Worm (Caenorhabditis elegans) whole organism, L2 larva: Measurements from ENCODE around the gene gst-2.

Experiments used
- C34F6.9 ChIP-seq: fragments of 150-350 bp; optimal IDR thresholded peaks from 2 replicates; lab custom pipeline; 2014; ENCODE audit warnings: missing biosample characterization, missing genetic modification characterization
- F13H6.1 ChIP-seq: sonication (generic microtip); optimal IDR thresholded peaks from 2 replicates; lab custom pipeline; 2016; ENCODE audit warnings: missing genetic modification characterization, missing compliant biosample characterization
- R02D3.7 ChIP-seq: fragments of 150-350 bp; optimal IDR thresholded peaks from 2 replicates; lab custom pipeline; 2014; ENCODE audit warnings: missing biosample characterization, missing genetic modification characterization
- Y55F3AM.14 ChIP-seq: fragments of 200-800 bp; sonication (Bioruptor generic); optimal IDR thresholded peaks from 2 replicates; lab custom pipeline; 2018; ENCODE audit warnings: mild to moderate bottlenecking, missing genetic modification characterization, missing compliant biosample characterization
- ZK546.5 ChIP-seq: sonication (generic microtip); optimal IDR thresholded peaks from 2 replicates; lab custom pipeline; 2017; ENCODE audit warnings: missing biosample characterization, missing genetic modification characterization
- aly-2 ChIP-seq: fragments of 150-350 bp; optimal IDR thresholded peaks from 2 replicates; lab custom pipeline; 2014; ENCODE audit warnings: missing biosample characterization, missing genetic modification characterization
- ama-1 ChIP-seq: fragments of 150-350 bp; optimal IDR thresholded peaks from 2 replicates; lab custom pipeline; 2018; ENCODE audit warnings: inconsistent platforms
- ceh-82 ChIP-seq: fragments of 150-350 bp; optimal IDR thresholded peaks from 2 replicates; lab custom pipeline; 2014; ENCODE audit warnings: missing biosample characterization, missing genetic modification characterization
- dmd-4 ChIP-seq: sonication (generic microtip); optimal IDR thresholded peaks from 2 replicates; lab custom pipeline; 2017; ENCODE audit warnings: missing biosample characterization, missing genetic modification characterization
- elt-3 ChIP-seq: sonication (generic microtip); optimal IDR thresholded peaks from 2 replicates; lab custom pipeline; 2017; ENCODE audit warnings: missing biosample characterization, missing genetic modification characterization
- fos-1 ChIP-seq: fragments of 150-350 bp; optimal IDR thresholded peaks from 2 replicates; lab custom pipeline; 2014; ENCODE audit warnings: missing biosample characterization, missing genetic modification characterization
- gmeb-1 ChIP-seq: fragments of 150-350 bp; optimal IDR thresholded peaks from 2 replicates; lab custom pipeline; 2014; ENCODE audit warnings: missing biosample characterization, missing genetic modification characterization
- lin-11 ChIP-seq: fragments of 150-350 bp; sonication (generic microtip); optimal IDR thresholded peaks from 2 replicates; lab custom pipeline; 2014; ENCODE audit warnings: missing biosample characterization, missing genetic modification characterization, inconsistent platforms, mixed read lengths
- lin-13 ChIP-seq: fragments of 150-350 bp; optimal IDR thresholded peaks from 2 replicates; lab custom pipeline; 2014; ENCODE audit warnings: missing biosample characterization, missing genetic modification reagents, missing genetic modification characterization
- lin-39 ChIP-seq: fragments of 150-350 bp; optimal IDR thresholded peaks from 2 replicates; lab custom pipeline; 2014; ENCODE audit warnings: missing biosample characterization, missing genetic modification reagents, missing genetic modification characterization
- lsy-2 ChIP-seq, 2 experiments: fragments of 150-350 bp in 1 of 2; sonication (generic microtip) in 1 of 2; optimal IDR thresholded peaks; 2 replicates each; lab custom pipeline; 2014 to 2017; ENCODE audit warnings: missing biosample characterization in 2 of 2, missing genetic modification characterization in 2 of 2
- mab-5 ChIP-seq: fragments of 150-350 bp; optimal IDR thresholded peaks from 2 replicates; lab custom pipeline; 2014; ENCODE audit warnings: missing biosample characterization, missing genetic modification characterization
- mdl-1 ChIP-seq, 2 experiments: fragments of 150-350 bp in 1 of 2; sonication (generic microtip) in 1 of 2; optimal IDR thresholded peaks; 2 replicates each; lab custom pipeline; 2017; ENCODE audit warnings: missing biosample characterization in 2 of 2, missing genetic modification characterization in 2 of 2
- nhr-10 ChIP-seq: sonication (generic microtip); optimal IDR thresholded peaks from 2 replicates; lab custom pipeline; 2017; ENCODE audit warnings: missing biosample characterization, missing genetic modification characterization
- nhr-11 ChIP-seq: fragments of 150-350 bp; optimal IDR thresholded peaks from 2 replicates; lab custom pipeline; 2014; ENCODE audit warnings: missing biosample characterization, missing genetic modification characterization
- nhr-12 ChIP-seq: fragments of 150-350 bp; optimal IDR thresholded peaks from 2 replicates; lab custom pipeline; 2014; ENCODE audit warnings: missing biosample characterization, missing genetic modification characterization
- nhr-129 ChIP-seq: fragments of 150-350 bp; optimal IDR thresholded peaks from 2 replicates; lab custom pipeline; 2014; ENCODE audit warnings: missing biosample characterization, missing genetic modification characterization
- nhr-21 ChIP-seq: fragments of 150-350 bp; optimal IDR thresholded peaks from 2 replicates; lab custom pipeline; 2014; ENCODE audit warnings: missing biosample characterization, missing genetic modification characterization
- nhr-23 ChIP-seq: fragments of 150-350 bp; optimal IDR thresholded peaks from 2 replicates; lab custom pipeline; 2014; ENCODE audit warnings: missing biosample characterization, missing genetic modification reagents, missing genetic modification characterization
- nhr-237 ChIP-seq: fragments of 150-350 bp; optimal IDR thresholded peaks from 2 replicates; lab custom pipeline; 2014; ENCODE audit warnings: missing biosample characterization, missing genetic modification characterization
- nhr-25 ChIP-seq: fragments of 150-350 bp; sonication (generic microtip); optimal IDR thresholded peaks from 3 replicates; lab custom pipeline; 2014; ENCODE audit warnings: missing biosample characterization, missing genetic modification characterization
- nhr-6 ChIP-seq: fragments of 150-350 bp; optimal IDR thresholded peaks from 2 replicates; lab custom pipeline; 2014; ENCODE audit warnings: missing biosample characterization, missing genetic modification characterization
- nhr-77 ChIP-seq: fragments of 150-350 bp; optimal IDR thresholded peaks from 2 replicates; lab custom pipeline; 2014; ENCODE audit warnings: missing biosample characterization, missing genetic modification characterization
- skn-1 ChIP-seq: sonication (generic microtip); optimal IDR thresholded peaks from 2 replicates; lab custom pipeline; 2017; ENCODE audit warnings: missing biosample characterization, missing genetic modification characterization
- sma-3 ChIP-seq: sonication (generic microtip); optimal IDR thresholded peaks from 2 replicates; lab custom pipeline; 2016; ENCODE audit warnings: missing genetic modification reagents, missing genetic modification characterization, missing compliant biosample characterization
- sma-9 ChIP-seq, 2 experiments: fragments of 150-350 bp in 1 of 2; sonication (generic microtip) in 1 of 2; optimal IDR thresholded peaks; 2 replicates each; lab custom pipeline; 2014 to 2016; ENCODE audit warnings: missing genetic modification characterization in 2 of 2, mild to moderate bottlenecking in 1 of 2, missing biosample characterization in 1 of 2, missing compliant biosample characterization in 1 of 2, missing genetic modification reagents in 1 of 2, moderate library complexity in 1 of 2
- snpc-4 ChIP-seq: fragments of 150-350 bp; optimal IDR thresholded peaks from 2 replicates; lab custom pipeline; 2014; ENCODE audit warnings: missing biosample characterization, missing genetic modification characterization
- unc-55 ChIP-seq: fragments of 150-350 bp; sonication (generic microtip); optimal IDR thresholded peaks from 3 replicates; lab custom pipeline; 2014; ENCODE audit warnings: missing biosample characterization, missing genetic modification reagents, missing genetic modification characterization
- unc-62 ChIP-seq: fragments of 150-350 bp; optimal IDR thresholded peaks from 2 replicates; lab custom pipeline; 2014; ENCODE audit warnings: missing biosample characterization, missing genetic modification reagents, missing genetic modification characterization
- zag-1 ChIP-seq: fragments of 150-350 bp; optimal IDR thresholded peaks from 2 replicates; lab custom pipeline; 2014; ENCODE audit warnings: missing biosample characterization, missing genetic modification characterization
- ztf-1 ChIP-seq: fragments of 200-800 bp; sonication (Bioruptor generic); conservative IDR thresholded peaks from 2 replicates; pipeline ENCODE4 v1.3.6; 2022; ENCODE audit warnings: missing genetic modification characterization, missing compliant biosample characterization
- ztf-11 ChIP-seq: sonication (generic microtip); optimal IDR thresholded peaks from 2 replicates; lab custom pipeline; 2017; ENCODE audit warnings: missing biosample characterization, missing genetic modification characterization
- ztf-4 ChIP-seq: fragments of 150-350 bp; optimal IDR thresholded peaks from 2 replicates; lab custom pipeline; 2014; ENCODE audit warnings: missing biosample characterization, missing genetic modification characterization

The gst-2 gene

DNA sequence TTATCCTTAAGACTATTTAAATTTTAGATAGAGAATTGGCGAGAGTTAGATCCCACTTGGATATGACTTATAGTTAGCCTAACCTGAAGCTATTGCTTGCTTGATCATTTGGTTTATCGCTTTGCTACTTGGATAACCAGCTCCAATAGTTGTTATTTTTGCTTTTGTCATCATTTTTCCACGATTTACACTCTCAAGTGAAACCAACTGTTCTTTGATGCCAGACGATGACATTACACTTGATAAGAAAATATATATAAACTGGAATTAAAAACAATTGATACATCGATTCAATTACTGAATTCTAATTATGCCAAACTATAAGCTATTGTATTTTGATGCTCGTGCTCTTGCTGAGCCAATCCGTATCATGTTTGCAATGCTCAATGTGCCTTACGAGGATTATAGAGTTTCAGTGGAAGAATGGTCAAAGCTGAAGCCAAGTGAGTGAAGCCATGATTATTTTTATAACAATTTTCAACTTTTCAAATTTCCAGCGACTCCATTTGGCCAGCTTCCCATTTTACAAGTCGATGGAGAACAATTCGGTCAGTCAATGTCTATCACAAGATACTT is at the start of gene gst-2, which contains the start of the genes gst-4 and dhs-12:
Gene gst-2, minus strand, starts transcription at position 132 of the 576 bp plus-strand sequence.
Gene gst-4, plus strand, starts transcription at position 296 of the 576 bp plus-strand sequence.
Gene dhs-12, plus strand, starts transcription at position 526 of the 576 bp plus-strand sequence.
- TF ChIP-seq aly-2 (no peak), skn-1 (tag; lab: Kevin White, UChicago) (peak; percentile 93)

DNA sequence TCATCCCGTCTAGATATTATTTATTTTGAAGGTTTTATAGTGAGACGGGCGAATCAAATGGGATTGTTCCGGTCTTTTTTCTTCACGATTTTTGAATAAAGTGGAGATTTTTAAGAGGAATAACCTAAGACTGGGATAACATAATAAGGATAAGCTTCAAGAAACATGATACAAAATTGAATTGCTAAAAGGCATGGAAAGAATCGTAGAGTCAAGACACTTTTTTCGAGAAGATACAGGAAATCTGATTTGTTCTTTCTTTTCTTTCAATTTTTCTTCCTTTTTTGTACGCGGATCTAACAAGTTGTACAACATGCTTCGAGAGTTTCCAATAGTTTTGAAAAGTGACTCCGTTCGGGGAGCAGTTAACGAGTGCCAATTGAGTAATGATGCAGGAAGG is 49.6 kb upstream of the gst-2 start:
- TF ChIP-seq nhr-21 (tag; lab: Kevin White, UChicago), result no peak
- TF ChIP-seq nhr-23 (tag; lab: Kevin White, UChicago), result no peak
- TF ChIP-seq Y55F3AM.14, result no peak
- TF ChIP-seq elt-3 (tag; lab: Kevin White, UChicago), result no peak
- no peak for TF ChIP-seq ztf-1 (GFP tag; lab: Robert Waterston, UW)
- TF ChIP-seq nhr-25 (tag; lab: Kevin White, UChicago), result no peak
- TF ChIP-seq gmeb-1, result no peak
- TF ChIP-seq ZK546.5 (tag; lab: Kevin White, UChicago), result no peak
- no peak for TF ChIP-seq F13H6.1 (tag; lab: Kevin White, UChicago)
- no peak for TF ChIP-seq ztf-11
- TF ChIP-seq mdl-1 (tag; optimal IDR thresholded peaks at IDR 0.05; lab: Kevin White, UChicago), result no peak
- no peak for TF ChIP-seq fos-1 (tag; lab: Kevin White, UChicago)

DNA sequence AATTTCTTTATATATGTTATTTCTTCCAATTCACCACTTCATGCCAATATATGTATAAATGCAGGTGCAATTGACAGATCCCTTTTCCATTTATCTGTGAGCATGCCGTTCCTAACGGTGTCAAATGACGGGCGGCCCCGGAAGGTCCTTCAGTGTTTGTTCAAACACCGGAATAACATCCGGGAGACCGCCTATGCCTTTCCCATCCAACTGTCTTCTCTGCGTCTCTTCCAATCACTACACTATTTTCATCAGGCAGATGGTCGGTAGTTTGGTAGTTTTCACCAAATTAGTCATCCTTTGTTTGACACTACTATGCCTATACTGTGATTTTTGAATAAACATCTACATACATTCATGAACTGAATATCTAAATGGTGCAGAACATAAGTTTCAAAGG is 48.7 kb upstream of the gst-2 start:
- TF ChIP-seq ztf-4 (no peak), sma-9 (GFP tag; optimal IDR thresholded peaks at IDR 0.05; lab: Kevin White, UChicago) (no peak), sma-9 (tag; optimal IDR thresholded peaks at IDR 0.05; lab: Kevin White, UChicago) (no peak), lsy-2 (tag; optimal IDR thresholded peaks at IDR 0.05; lab: Kevin White, UChicago) (no peak), zag-1 (tag; lab: Kevin White, UChicago) (no peak), fos-1 (tag; lab: Kevin White, UChicago) (no peak), nhr-77 (no peak), ama-1 (lab: Kevin White, UChicago) (no peak), aly-2 (no peak), snpc-4 (tag; lab: Kevin White, UChicago) (no peak), ceh-82 (tag; lab: Kevin White, UChicago) (no peak), nhr-6 (tag; lab: Kevin White, UChicago) (no peak), nhr-237 (tag; lab: Kevin White, UChicago) (no peak), unc-55 (GFP tag; lab: Kevin White, UChicago) (no peak), nhr-129 (no peak), unc-62 (GFP tag; lab: Kevin White, UChicago) (no peak), ztf-1 (GFP tag; lab: Robert Waterston, UW) (no peak), lin-13 (no peak)

DNA sequence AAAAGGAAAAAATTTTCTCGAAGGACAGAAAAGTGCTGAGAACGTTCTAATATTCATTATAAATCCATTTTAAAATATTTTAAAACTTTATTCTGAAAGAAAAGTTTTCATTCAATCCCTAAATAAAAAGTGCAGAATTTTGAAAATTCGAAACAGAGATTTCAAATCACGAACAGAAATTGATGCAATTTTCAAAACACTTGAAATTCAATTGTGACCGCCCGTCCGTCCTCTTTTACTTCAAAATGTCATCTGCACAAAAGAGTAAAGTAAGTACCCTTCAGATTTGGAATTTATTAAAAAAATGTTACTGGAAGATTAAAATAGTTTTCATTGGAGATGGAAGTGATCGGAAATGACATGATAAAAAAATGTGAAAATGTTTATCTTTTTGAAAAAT is 46.6 kb upstream of the gst-2 start:
- TF ChIP-seq sma-3 (GFP tag; lab: Kevin White, UChicago) (no peak), nhr-12 (tag; lab: Kevin White, UChicago) (no peak), ama-1 (lab: Kevin White, UChicago) (no peak), dmd-4 (no peak), nhr-25 (tag; lab: Kevin White, UChicago) (no peak), ztf-1 (GFP tag; lab: Robert Waterston, UW) (no peak), aly-2 (no peak), ztf-4 (no peak), elt-3 (tag; lab: Kevin White, UChicago) (no peak), mab-5 (tag; lab: Kevin White, UChicago) (no peak), lin-11 (tag; lab: Kevin White, UChicago) (no peak), nhr-21 (tag; lab: Kevin White, UChicago) (no peak), R02D3.7 (tag; lab: Kevin White, UChicago) (no peak), C34F6.9 (tag; lab: Kevin White, UChicago) (no peak), nhr-10 (tag; lab: Kevin White, UChicago) (no peak), nhr-6 (tag; lab: Kevin White, UChicago) (no peak), lin-39 (tag; lab: Kevin White, UChicago) (no peak), ceh-82 (tag; lab: Kevin White, UChicago) (no peak), nhr-11 (tag; lab: Kevin White, UChicago) (no peak), fos-1 (tag; lab: Kevin White, UChicago) (no peak)
